Worm (Caenorhabditis elegans): ENCODE results near the gene ubc-20.
A peak's percentile ranks its signal among the peaks of the same experiment; 100 is the strongest.

ubc-20 gene

DNA sequence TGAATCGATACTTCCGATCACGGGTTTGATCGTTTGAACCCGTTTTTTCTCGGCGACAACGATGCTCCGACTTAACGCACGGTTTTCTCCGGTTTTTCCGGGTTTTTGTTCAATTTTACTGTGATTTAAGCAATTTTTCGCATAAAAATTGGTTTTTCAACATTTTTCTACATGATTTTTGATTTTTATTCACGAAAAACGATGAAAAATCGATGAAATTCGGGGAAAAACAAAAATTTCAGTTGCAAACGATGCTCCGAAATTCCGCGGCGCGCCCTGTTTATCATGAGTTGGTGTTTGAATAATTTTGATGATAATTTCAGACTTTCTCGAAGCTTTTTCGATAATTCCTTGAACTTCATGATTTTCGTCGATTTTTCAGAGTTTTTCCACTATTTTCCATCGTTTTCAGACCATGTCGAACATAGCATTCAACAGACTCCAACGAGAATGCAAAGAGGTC lies at the start of gene ubc-20:
Gene ubc-20 (plus strand): TSS at position 413 of the 463 bp plus-strand sequence.
- TF ChIP-seq blmp-1 (tag; optimal IDR thresholded peaks at IDR 0.05; ENCODE audit: insufficient read depth) (no peak), nhr-12 (tag; optimal IDR thresholded peaks at IDR 0.05) (no peak), egl-27 (tag; optimal IDR thresholded peaks at IDR 0.05) (no peak), sma-9 (GFP tag; optimal IDR thresholded peaks at IDR 0.05) (no peak), sma-9 (tag; optimal IDR thresholded peaks at IDR 0.05) (no peak), ama-1 (optimal IDR thresholded peaks at IDR 0.05) (no peak), C34F6.9 (tag; optimal IDR thresholded peaks at IDR 0.05) (peak; percentile 60), lsy-2 (tag; optimal IDR thresholded peaks at IDR 0.05) (peak in 1 of 2 experiments; percentile 48), nhr-237 (tag; optimal IDR thresholded peaks at IDR 0.05) (no peak), ztf-1 (GFP tag; conservative IDR thresholded peaks at IDR 0.05) (no peak), mbf-1 (tag; optimal IDR thresholded peaks at IDR 0.05) (no peak), fos-1 (tag; optimal IDR thresholded peaks at IDR 0.05) (no peak), sma-3 (GFP tag; optimal IDR thresholded peaks at IDR 0.05) (peak; percentile 1), F13H6.1 (tag; optimal IDR thresholded peaks at IDR 0.05) (no peak), lin-39 (tag; optimal IDR thresholded peaks at IDR 0.05) (no peak), crh-2 (tag; optimal IDR thresholded peaks at IDR 0.05) (no peak), mab-5 (tag; optimal IDR thresholded peaks at IDR 0.05) (no peak), nhr-129 (tag; optimal IDR thresholded peaks at IDR 0.05) (peak; percentile 35), peb-1 (tag; optimal IDR thresholded peaks at IDR 0.05) (no peak), gmeb-1 (tag; optimal IDR thresholded peaks at IDR 0.05) (peak; percentile 18), unc-39 (tag; optimal IDR thresholded peaks at IDR 0.05) (no peak), unc-55 (GFP tag; optimal IDR thresholded peaks at IDR 0.05) (peak; percentile 30)

DNA sequence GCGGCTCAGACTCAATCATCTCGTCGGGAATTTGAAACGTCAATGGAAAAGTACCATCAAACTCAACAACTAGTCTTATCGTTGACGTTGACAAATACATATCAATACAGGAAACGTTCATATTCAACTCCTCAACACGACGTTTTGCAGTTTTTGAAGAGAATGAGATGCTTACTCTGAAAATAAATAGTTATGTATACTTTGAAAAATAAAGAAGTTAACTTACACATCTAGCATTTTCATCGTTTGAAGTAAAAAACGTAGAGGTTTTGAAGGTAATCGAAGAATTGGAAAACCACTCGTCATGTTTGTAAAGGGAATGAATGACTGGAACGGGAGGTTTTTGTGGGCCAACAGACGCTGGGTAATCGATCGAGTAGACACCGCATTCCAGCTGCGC lies 47.7 kb upstream of the ubc-20 start, which contains the start of gene fbxb-81:
Gene fbxb-81 (minus strand): TSS at position 314 of the 400 bp plus-strand sequence.
- TF ChIP-seq ceh-16 (tag; optimal IDR thresholded peaks at IDR 0.05) (no peak), nhr-12 (tag; optimal IDR thresholded peaks at IDR 0.05) (no peak), elt-3 (tag; optimal IDR thresholded peaks at IDR 0.05) (no peak), crh-2 (tag; optimal IDR thresholded peaks at IDR 0.05) (no peak), zag-1 (tag; optimal IDR thresholded peaks at IDR 0.05) (no peak), skn-1 (tag; optimal IDR thresholded peaks at IDR 0.05) (no peak), ztf-4 (tag; optimal IDR thresholded peaks at IDR 0.05) (no peak), C34F6.9 (tag; optimal IDR thresholded peaks at IDR 0.05) (no peak), unc-62 (GFP tag; optimal IDR thresholded peaks at IDR 0.05) (no peak)

DNA sequence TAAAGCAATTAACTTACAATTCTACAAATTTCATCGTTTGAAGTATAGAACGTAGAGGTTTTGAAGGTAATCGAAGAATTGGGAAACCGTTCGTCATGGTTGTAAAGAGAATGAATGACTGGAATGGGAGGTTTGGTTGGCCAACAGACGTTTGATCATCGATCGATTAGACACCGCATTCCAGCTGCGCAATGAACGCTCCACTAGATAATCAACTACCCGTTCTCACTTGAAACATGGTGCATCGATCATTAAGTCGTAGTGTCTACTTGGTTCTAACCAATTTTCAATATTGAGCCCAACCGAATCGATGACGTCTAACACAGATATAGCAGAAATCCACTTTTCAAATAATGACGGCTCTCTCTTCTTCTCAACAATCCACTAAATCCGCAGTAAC lies 45.5 kb upstream of the ubc-20 start, which contains the start of gene fbxb-82:
Gene fbxb-82 (minus strand): TSS at position 101 of the 400 bp plus-strand sequence.
- TF ChIP-seq C34F6.9 (tag; optimal IDR thresholded peaks at IDR 0.05) (no peak), blmp-1 (tag; optimal IDR thresholded peaks at IDR 0.05; ENCODE audit: insufficient read depth) (no peak), nhr-11 (tag; optimal IDR thresholded peaks at IDR 0.05) (no peak), lsy-2 (tag; optimal IDR thresholded peaks at IDR 0.05) (no peak), mbf-1 (tag; optimal IDR thresholded peaks at IDR 0.05) (no peak), nhr-12 (tag; optimal IDR thresholded peaks at IDR 0.05) (no peak), ztf-4 (tag; optimal IDR thresholded peaks at IDR 0.05) (no peak)

DNA sequence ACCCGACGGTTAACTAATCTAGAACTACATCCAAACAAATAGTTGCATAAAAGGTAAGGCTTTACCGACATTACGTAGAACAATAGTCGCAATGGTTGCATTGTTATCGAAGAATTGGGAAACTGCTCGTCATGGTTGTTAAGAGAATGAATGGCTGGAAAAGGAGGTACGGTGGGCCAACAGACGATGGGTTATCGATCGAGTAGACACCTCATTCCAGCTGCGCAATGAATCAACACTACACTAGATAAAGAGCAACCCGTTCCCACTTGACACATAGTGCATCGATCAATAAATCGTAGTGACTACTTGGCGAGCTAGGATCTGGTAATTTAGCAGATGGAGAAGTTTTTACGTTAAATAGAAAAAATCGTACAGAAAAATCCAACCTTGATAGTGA lies 43.6 kb upstream of the ubc-20 start, which contains the start of the genes T17A3.12 and fbxb-83:
Gene T17A3.12 (minus strand): TSS at position 101 of the 400 bp plus-strand sequence.
Gene fbxb-83 (minus strand): TSS at position 134 of the 400 bp plus-strand sequence.
- no peak for TF ChIP-seq ceh-82 (tag; optimal IDR thresholded peaks at IDR 0.05)
- TF ChIP-seq lin-11 (tag; optimal IDR thresholded peaks at IDR 0.05), result no peak
- TF ChIP-seq elt-3 (tag; optimal IDR thresholded peaks at IDR 0.05), result no peak
- TF ChIP-seq sem-4 (tag; optimal IDR thresholded peaks at IDR 0.05), result no peak
- no peak for TF ChIP-seq ztf-11 (tag; optimal IDR thresholded peaks at IDR 0.05)
- TF ChIP-seq mdl-1 (tag; optimal IDR thresholded peaks at IDR 0.05), result no peak

DNA sequence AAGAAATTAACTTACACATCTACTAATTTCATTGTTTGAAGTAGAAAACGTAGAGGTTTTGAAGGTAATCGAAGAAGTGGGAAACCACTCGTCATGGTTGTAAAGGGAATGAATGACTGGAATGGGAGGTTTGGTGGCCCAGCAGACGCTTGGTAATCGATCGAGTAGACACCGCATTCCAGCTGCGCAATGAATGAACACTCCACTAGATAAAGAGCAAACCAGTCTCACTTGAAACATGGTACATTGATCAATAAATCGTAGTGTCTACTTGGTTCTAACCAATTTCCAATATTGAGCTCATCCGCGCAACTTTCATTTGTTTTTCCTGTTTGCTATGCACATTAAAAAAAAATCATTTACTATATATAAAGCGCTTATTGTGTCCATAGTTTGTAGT lies 42.3 kb upstream of the ubc-20 start, which contains the start of gene fbxb-84:
Gene fbxb-84 (minus strand): TSS at position 101 of the 400 bp plus-strand sequence.
- no peak for TF ChIP-seq nhr-12 (tag; optimal IDR thresholded peaks at IDR 0.05)
- TF ChIP-seq ceh-82 (tag; optimal IDR thresholded peaks at IDR 0.05), result no peak
- TF ChIP-seq blmp-1 (tag; optimal IDR thresholded peaks at IDR 0.05; ENCODE audit: insufficient read depth), result no peak
- no peak for TF ChIP-seq elt-1 (tag; optimal IDR thresholded peaks at IDR 0.05)
